Worm (Caenorhabditis elegans) whole organism, young adult: ENCODE measurements around the gene D2045.8.
A peak's percentile ranks its signal among the peaks of the same experiment; 100 is the strongest.

Experiments
- B0261.1 ChIP-seq: sonication (generic microtip); optimal IDR thresholded peaks from 2 replicates; lab custom pipeline; 2016; ENCODE audit warnings: mild to moderate bottlenecking, missing genetic modification characterization, moderate library complexity, missing compliant biosample characterization
- F10E7.11 ChIP-seq: sonication (generic microtip); optimal IDR thresholded peaks from 2 replicates; lab custom pipeline; 2017; ENCODE audit warnings: mild to moderate bottlenecking, missing genetic modification characterization, moderate library complexity, missing compliant biosample characterization
- F22D6.2 ChIP-seq: sonication (generic microtip); optimal IDR thresholded peaks from 2 replicates; lab custom pipeline; 2016; ENCODE audit warnings: mild to moderate bottlenecking, missing genetic modification characterization, missing compliant biosample characterization
- F33H1.4 ChIP-seq: fragments of 200-800 bp; sonication (Bioruptor generic); IDR thresholded peaks from 2 replicates; pipeline ENCODE4 v1.3.6; 2022; ENCODE audit warnings: missing genetic modification reagents, missing genetic modification characterization, missing compliant biosample characterization
- F39B2.1 ChIP-seq: fragments of 200-800 bp; sonication (Bioruptor generic); IDR thresholded peaks from 2 replicates; pipeline ENCODE4 v1.3.6; 2022; ENCODE audit warnings: missing genetic modification reagents, missing genetic modification characterization, missing compliant biosample characterization
- F55B11.4 ChIP-seq: sonication (generic microtip); optimal IDR thresholded peaks from 2 replicates; lab custom pipeline; 2016; ENCODE audit warnings: missing compliant biosample characterization, missing genetic modification characterization, borderline replicate concordance; ENCODE audit not compliant: insufficient read depth
- F57C9.4 ChIP-seq: sonication (generic microtip); optimal IDR thresholded peaks from 2 replicates; lab custom pipeline; 2017; ENCODE audit warnings: mild to moderate bottlenecking, missing genetic modification characterization, missing compliant biosample characterization
- Y53F4B.3 ChIP-seq: fragments of 200-800 bp; sonication (Bioruptor generic); IDR thresholded peaks from 2 replicates; pipeline ENCODE4 v1.3.6; 2022; ENCODE audit warnings: missing genetic modification reagents, missing genetic modification characterization, missing compliant biosample characterization
- Y53G8AR.9 ChIP-seq: fragments of 200-800 bp; sonication (Bioruptor generic); conservative IDR thresholded peaks from 2 replicates; pipeline ENCODE4 v1.3.6; 2022; ENCODE audit warnings: missing genetic modification reagents, missing genetic modification characterization, missing compliant biosample characterization
- Y56A3A.18 ChIP-seq: fragments of 200-800 bp; sonication (Bioruptor generic); IDR thresholded peaks from 2 replicates; pipeline ENCODE4 v1.3.6; 2022; ENCODE audit warnings: missing genetic modification reagents, missing genetic modification characterization, missing compliant biosample characterization
- Y79H2A.3 ChIP-seq: fragments of 200-800 bp; sonication (Bioruptor generic); conservative IDR thresholded peaks from 2 replicates; pipeline ENCODE4 v1.3.6; 2022; ENCODE audit warnings: missing genetic modification reagents, missing genetic modification characterization, missing compliant biosample characterization
- ama-1 ChIP-seq, 3 experiments: fragments of 150-350 bp in 1 of 3; sonication (generic microtip) in 2 of 3; optimal IDR thresholded peaks; 2 replicates each; lab custom pipeline; 2014 to 2018; ENCODE audit warnings: missing biosample characterization in 2 of 3, missing genetic modification characterization in 2 of 3, missing genetic modification reagents in 2 of 3
- aptf-3 ChIP-seq: fragments of 200-800 bp; sonication (Bioruptor generic); IDR thresholded peaks from 2 replicates; pipeline ENCODE4 v1.3.6; 2022; ENCODE audit warnings: missing genetic modification characterization, missing compliant biosample characterization
- athp-1 ChIP-seq: sonication (generic microtip); optimal IDR thresholded peaks from 2 replicates; lab custom pipeline; 2017; ENCODE audit warnings: mild to moderate bottlenecking, missing genetic modification characterization, missing compliant biosample characterization
- attf-3 ChIP-seq: fragments of 200-800 bp; sonication (Bioruptor generic); conservative IDR thresholded peaks from 2 replicates; pipeline ENCODE4 v1.3.6; 2022; ENCODE audit warnings: missing genetic modification reagents, missing genetic modification characterization, missing compliant biosample characterization
- attf-6 ChIP-seq: fragments of 200-800 bp; sonication (Bioruptor generic); IDR thresholded peaks from 2 replicates; pipeline ENCODE4 v1.3.6; 2022; ENCODE audit warnings: missing genetic modification reagents, missing genetic modification characterization, missing compliant biosample characterization
- ceh-27 ChIP-seq: fragments of 200-800 bp; sonication (Bioruptor generic); optimal IDR thresholded peaks from 2 replicates; lab custom pipeline; 2018; ENCODE audit warnings: mild to moderate bottlenecking, missing genetic modification characterization, moderate library complexity, missing compliant biosample characterization
- ceh-91 ChIP-seq: fragments of 200-800 bp; sonication (Bioruptor generic); IDR thresholded peaks from 2 replicates; pipeline ENCODE4 v1.3.6; 2022; ENCODE audit warnings: missing genetic modification reagents, missing genetic modification characterization, missing compliant biosample characterization
- die-1 ChIP-seq: sonication (generic microtip); optimal IDR thresholded peaks from 2 replicates; lab custom pipeline; 2016; ENCODE audit warnings: missing genotype, mild to moderate bottlenecking, missing genetic modification characterization, missing compliant biosample characterization
- dox-1 ChIP-seq: fragments of 200-800 bp; sonication (Bioruptor generic); IDR thresholded peaks from 2 replicates; pipeline ENCODE4 v1.3.6; 2022; ENCODE audit warnings: missing genetic modification reagents, missing genetic modification characterization, missing compliant biosample characterization
- dpl-1 ChIP-seq: fragments of 150-350 bp; optimal IDR thresholded peaks from 2 replicates; lab custom pipeline; 2014; ENCODE audit warnings: missing biosample characterization, missing genetic modification reagents, missing genetic modification characterization
- egl-18 ChIP-seq: fragments of 200-800 bp; sonication (Bioruptor generic); IDR thresholded peaks from 2 replicates; pipeline ENCODE4 v1.3.6; 2022; ENCODE audit warnings: missing genetic modification reagents, missing genetic modification characterization, missing compliant biosample characterization
- ets-4 ChIP-seq: fragments of 200-800 bp; sonication (Bioruptor generic); optimal IDR thresholded peaks from 2 replicates; lab custom pipeline; 2018; ENCODE audit warnings: mild to moderate bottlenecking, missing genetic modification characterization, missing compliant biosample characterization
- fkh-3 ChIP-seq: sonication (generic microtip); optimal IDR thresholded peaks from 2 replicates; lab custom pipeline; 2016; ENCODE audit warnings: mild to moderate bottlenecking, missing genetic modification characterization, missing compliant biosample characterization
- him-1 ChIP-seq: sonication (generic microtip); optimal IDR thresholded peaks from 2 replicates; lab custom pipeline; 2016; ENCODE audit warnings: missing genotype, missing genetic modification reagents, missing genetic modification characterization, missing compliant biosample characterization
- hlh-12 ChIP-seq: sonication (generic microtip); optimal IDR thresholded peaks from 2 replicates; lab custom pipeline; 2016; ENCODE audit warnings: missing genetic modification characterization, missing compliant biosample characterization
- hmg-20 ChIP-seq: fragments of 200-800 bp; sonication (Bioruptor generic); IDR thresholded peaks from 2 replicates; pipeline ENCODE4 v1.3.6; 2022; ENCODE audit warnings: missing genetic modification reagents, missing genetic modification characterization, missing compliant biosample characterization
- hsf-1 ChIP-seq: fragments of 200-800 bp; sonication (Bioruptor generic); IDR thresholded peaks from 2 replicates; pipeline ENCODE4 v1.3.6; 2022; ENCODE audit warnings: missing genetic modification reagents, missing genetic modification characterization, missing compliant biosample characterization
- let-526 ChIP-seq: fragments of 200-800 bp; sonication (Bioruptor generic); IDR thresholded peaks from 2 replicates; pipeline ENCODE4 v1.3.6; 2022; ENCODE audit warnings: missing genetic modification reagents, missing genetic modification characterization, missing compliant biosample characterization
- let-607 ChIP-seq, 2 experiments: fragments of 200-800 bp in 1 of 2; sonication (Bioruptor generic) in 1 of 2; sonication (generic microtip) in 1 of 2; optimal IDR thresholded peaks; 2 replicates each; lab custom pipeline; 2016 to 2018; ENCODE audit warnings: mild to moderate bottlenecking in 2 of 2, missing compliant biosample characterization in 2 of 2, missing genetic modification characterization in 2 of 2, moderate library complexity in 2 of 2, missing genotype in 1 of 2
- lin-54 ChIP-seq: fragments of 200-800 bp; sonication (Bioruptor generic); optimal IDR thresholded peaks from 2 replicates; lab custom pipeline; 2018; ENCODE audit warnings: mild to moderate bottlenecking, missing genetic modification characterization, missing compliant biosample characterization
- lsy-27 ChIP-seq: sonication (generic microtip); optimal IDR thresholded peaks from 2 replicates; lab custom pipeline; 2017; ENCODE audit warnings: missing genetic modification characterization, mild to moderate bottlenecking, missing compliant biosample characterization, antibody characterized with exemption, missing genotype, borderline replicate concordance; ENCODE audit not compliant: insufficient read depth
- madf-10 ChIP-seq: sonication (generic microtip); optimal IDR thresholded peaks from 2 replicates; lab custom pipeline; 2016; ENCODE audit warnings: mild to moderate bottlenecking, missing genetic modification characterization, missing compliant biosample characterization
- madf-8 ChIP-seq: fragments of 200-800 bp; sonication (Bioruptor generic); conservative IDR thresholded peaks from 2 replicates; pipeline ENCODE4 v1.3.6; 2022; ENCODE audit warnings: missing genetic modification reagents, missing genetic modification characterization, missing compliant biosample characterization
- mel-28 ChIP-seq: sonication (generic microtip); optimal IDR thresholded peaks from 2 replicates; lab custom pipeline; 2016; ENCODE audit warnings: borderline replicate concordance, mild to moderate bottlenecking, missing genetic modification characterization, missing compliant biosample characterization
- mxl-1 ChIP-seq: sonication (generic microtip); optimal IDR thresholded peaks from 2 replicates; lab custom pipeline; 2016; ENCODE audit warnings: missing genetic modification characterization, missing compliant biosample characterization
- nhr-27 ChIP-seq: fragments of 200-800 bp; sonication (Bioruptor generic); optimal IDR thresholded peaks from 2 replicates; lab custom pipeline; 2018; ENCODE audit warnings: mild to moderate bottlenecking, missing genetic modification characterization, moderate library complexity, missing compliant biosample characterization
- pbrm-1 ChIP-seq: fragments of 200-800 bp; sonication (Bioruptor generic); IDR thresholded peaks from 2 replicates; pipeline ENCODE4 v1.3.6; 2022; ENCODE audit warnings: missing genetic modification reagents, missing genetic modification characterization, missing compliant biosample characterization
- rec-8 ChIP-seq, 2 experiments: sonication (generic microtip); optimal IDR thresholded peaks; 2 replicates each; lab custom pipeline; 2016; ENCODE audit warnings: mild to moderate bottlenecking in 2 of 2, missing genetic modification characterization in 2 of 2, missing genetic modification reagents in 2 of 2, missing genotype in 2 of 2, missing biosample characterization in 1 of 2, missing compliant biosample characterization in 1 of 2, moderate library complexity in 1 of 2
- repo-1 ChIP-seq: sonication (generic microtip); optimal IDR thresholded peaks from 2 replicates; lab custom pipeline; 2017; ENCODE audit warnings: mild to moderate bottlenecking, missing genetic modification characterization, missing compliant biosample characterization
- rpc-1 ChIP-seq, 2 experiments: fragments of 150-350 bp in 1 of 2; sonication (generic microtip) in 1 of 2; optimal IDR thresholded peaks; 2 replicates each; lab custom pipeline; 2014 to 2018; ENCODE audit warnings: missing biosample characterization in 1 of 2, missing genetic modification characterization in 1 of 2, missing genetic modification reagents in 1 of 2, missing genotype in 1 of 2
- snpc-1.1 ChIP-seq: sonication (generic microtip); optimal IDR thresholded peaks from 2 replicates; lab custom pipeline; 2017; ENCODE audit warnings: missing genetic modification characterization, mild to moderate bottlenecking, missing compliant biosample characterization, antibody characterized with exemption, moderate library complexity, missing genotype, missing genetic modification reagents; ENCODE audit not compliant: insufficient read depth
- snpc-3.4 ChIP-seq: sonication (generic microtip); optimal IDR thresholded peaks from 2 replicates; lab custom pipeline; 2017; ENCODE audit warnings: missing genetic modification characterization, mild to moderate bottlenecking, missing compliant biosample characterization, antibody characterized with exemption, moderate library complexity, missing genotype, missing genetic modification reagents
- sptf-2 ChIP-seq: fragments of 200-800 bp; sonication (Bioruptor generic); optimal IDR thresholded peaks from 2 replicates; lab custom pipeline; 2018; ENCODE audit warnings: mild to moderate bottlenecking, missing genetic modification characterization, missing compliant biosample characterization
- unc-130 ChIP-seq: sonication (generic microtip); optimal IDR thresholded peaks from 2 replicates; lab custom pipeline; 2016; ENCODE audit warnings: missing genetic modification reagents, missing genetic modification characterization, missing compliant biosample characterization
- ztf-18 ChIP-seq: sonication (generic microtip); optimal IDR thresholded peaks from 2 replicates; lab custom pipeline; 2016; ENCODE audit warnings: missing genotype, mild to moderate bottlenecking, missing genetic modification characterization, missing compliant biosample characterization
- ztf-6 ChIP-seq: fragments of 200-800 bp; sonication (Bioruptor generic); IDR thresholded peaks from 2 replicates; pipeline ENCODE4 v1.3.6; 2022; ENCODE audit warnings: missing genetic modification reagents, missing genetic modification characterization, missing compliant biosample characterization

The D2045.8 gene

DNA sequence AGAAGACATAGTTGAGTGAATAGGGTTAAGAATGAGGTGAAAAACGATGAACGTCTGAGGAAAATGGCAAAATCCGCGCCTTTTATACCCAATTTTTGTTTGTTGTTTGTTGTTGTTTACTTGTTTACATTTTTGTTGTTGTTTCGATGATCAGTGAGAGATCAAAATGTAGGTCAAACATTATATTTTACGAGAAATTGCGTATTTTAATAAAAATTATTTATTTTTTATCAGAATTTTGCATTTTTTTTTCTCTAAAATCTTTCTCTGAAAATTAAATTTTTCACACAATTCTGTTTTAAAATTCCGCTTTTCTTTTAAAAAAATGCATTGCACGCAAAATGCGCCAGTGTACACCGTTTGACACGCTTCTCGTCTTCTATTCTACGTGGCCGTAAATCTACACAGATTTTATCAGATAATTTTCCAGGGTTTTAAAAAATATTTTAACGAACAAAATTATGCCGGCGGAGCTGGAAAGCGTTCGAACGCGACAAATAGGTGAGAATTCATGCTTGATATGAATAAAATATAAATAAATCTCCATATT is 24.7 kb downstream of the D2045.8 start, which contains the start of the genes sip-1 and sly-1 (continued):
- TF ChIP-seq ama-1 (optimal IDR thresholded peaks at IDR 0.05; lab: Kevin White, UChicago), result no peak
- no peak for TF ChIP-seq ama-1 (GFP tag; optimal IDR thresholded peaks at IDR 0.05; lab: Kevin White, UChicago)
- peak; percentile 87 for TF ChIP-seq ceh-91
- no peak for TF ChIP-seq aptf-3 (GFP tag; lab: Robert Waterston, UW)
- no peak for TF ChIP-seq F57C9.4 (tag; lab: Kevin White, UChicago)
- TF ChIP-seq B0261.1 (tag; lab: Kevin White, UChicago), result no peak
- TF ChIP-seq attf-3, result no peak
- TF ChIP-seq let-607 (tag; optimal IDR thresholded peaks at IDR 0.05; lab: Kevin White, UChicago), result peak; percentile 32 to 84
- peak; percentile 72 for TF ChIP-seq lin-54 (GFP tag; lab: Kevin White, UChicago)
- no peak for TF ChIP-seq ceh-27 (GFP tag; lab: Kevin White, UChicago)
- no peak for TF ChIP-seq sptf-2 (GFP tag; lab: Kevin White, UChicago)
- no peak for TF ChIP-seq F39B2.1
- no peak for TF ChIP-seq Y53G8AR.9 (GFP tag; lab: Robert Waterston, UW)
- TF ChIP-seq ztf-18 (tag; lab: Kevin White, UChicago), result peak; percentile 93
- TF ChIP-seq hlh-12 (tag; lab: Kevin White, UChicago), result no peak
- TF ChIP-seq F22D6.2 (tag; lab: Kevin White, UChicago), result no peak
- TF ChIP-seq unc-130, result no peak
- TF ChIP-seq F10E7.11 (tag; lab: Kevin White, UChicago), result no peak
- TF ChIP-seq dox-1 (GFP tag; lab: Robert Waterston, UW), result no peak; the same call in 1 of the 2 replicates
- TF ChIP-seq repo-1 (tag; lab: Kevin White, UChicago), result no peak
- TF ChIP-seq lsy-27 (tag; lab: Kevin White, UChicago), result no peak
- TF ChIP-seq attf-6, result no peak
- no peak for TF ChIP-seq ets-4 (GFP tag; lab: Kevin White, UChicago)
- TF ChIP-seq him-1 (tag; lab: Kevin White, UChicago), result no peak
- no peak for TF ChIP-seq ztf-6
- no peak for TF ChIP-seq F55B11.4 (tag; lab: Kevin White, UChicago)
- TF ChIP-seq dpl-1, result peak; percentile 66
- no peak for TF ChIP-seq athp-1 (tag; lab: Kevin White, UChicago)
- no peak for TF ChIP-seq snpc-3.4 (tag; lab: Kevin White, UChicago)
- TF ChIP-seq fkh-3 (tag; lab: Kevin White, UChicago), result no peak
- TF ChIP-seq snpc-1.1 (tag; lab: Kevin White, UChicago), result peak; percentile 25
- peak; percentile 74; the same call in 1 of the 2 replicates for TF ChIP-seq hsf-1 (GFP tag; lab: Robert Waterston, UW)
- no peak for TF ChIP-seq mxl-1 (tag; lab: Kevin White, UChicago)
- TF ChIP-seq Y79H2A.3, result no peak
- no peak for TF ChIP-seq die-1 (tag; lab: Kevin White, UChicago)
- TF ChIP-seq madf-8 (GFP tag; lab: Robert Waterston, UW), result peak; percentile 54; the same call in 1 of the 2 replicates
- TF ChIP-seq Y56A3A.18, result no peak
- no peak for TF ChIP-seq rec-8 (tag; optimal IDR thresholded peaks at IDR 0.05; lab: Kevin White, UChicago)
- no peak for TF ChIP-seq hmg-20 (GFP tag; lab: Robert Waterston, UW)
- no peak for TF ChIP-seq Y53F4B.3
- no peak for TF ChIP-seq pbrm-1 (GFP tag; lab: Robert Waterston, UW)
- peak; percentile 63 for TF ChIP-seq F33H1.4 (GFP tag; lab: Robert Waterston, UW)
- no peak for TF ChIP-seq let-526 (GFP tag; lab: Robert Waterston, UW)
- TF ChIP-seq nhr-27, result no peak
- TF ChIP-seq egl-18, result no peak
- no peak for TF ChIP-seq mel-28 (tag; lab: Kevin White, UChicago)
- TF ChIP-seq madf-10, result no peak
- no peak for TF ChIP-seq rpc-1 (optimal IDR thresholded peaks at IDR 0.05; lab: Kevin White, UChicago)
- TF ChIP-seq rpc-1 (tag; optimal IDR thresholded peaks at IDR 0.05; lab: Kevin White, UChicago), result no peak
